Worm (Caenorhabditis elegans): ENCODE results near the gene fbxb-25.

DNA sequence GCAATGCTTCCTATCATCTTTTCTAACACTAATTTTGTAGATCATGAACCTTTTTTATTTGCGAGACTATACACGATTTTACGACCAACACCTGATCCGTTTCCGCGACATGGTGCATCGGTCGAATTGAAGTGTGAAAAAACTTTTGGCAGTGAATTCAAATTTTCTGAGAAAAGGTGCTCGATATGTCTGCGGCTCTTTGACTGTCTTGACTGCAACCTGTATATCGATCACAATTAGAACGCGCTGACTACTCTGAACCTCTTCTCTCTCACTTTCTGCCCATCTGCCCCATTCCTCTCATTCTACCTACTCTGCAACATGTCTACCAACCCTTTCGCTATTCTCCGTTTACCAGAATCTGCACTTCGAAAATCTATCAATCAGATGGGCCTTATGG is 1.6 kb upstream of the fbxb-25 start, which contains the start of gene fbxb-26:
- no peak for TF ChIP-seq aptf-2 (GFP tag; conservative IDR thresholded peaks at IDR 0.05)
- TF ChIP-seq madf-3 (GFP tag; IDR thresholded peaks at IDR 0.05): no peak
- no peak for TF ChIP-seq efl-1 (GFP tag; optimal IDR thresholded peaks at IDR 0.05)
- TF ChIP-seq pha-4 (tag; optimal IDR thresholded peaks at IDR 0.05): no peak
- no peak for TF ChIP-seq snpc-4 (GFP tag; optimal IDR thresholded peaks at IDR 0.05)
- TF ChIP-seq snpc-4 (tag; optimal IDR thresholded peaks at IDR 0.05): no peak
- no peak for TF ChIP-seq B0019.2 (GFP tag; conservative IDR thresholded peaks at IDR 0.05)
- TF ChIP-seq sdz-38 (tag; optimal IDR thresholded peaks at IDR 0.05): no peak
- no peak for TF ChIP-seq lin-35 (GFP tag; optimal IDR thresholded peaks at IDR 0.05)
